Fruit fly (Drosophila melanogaster) whole organism, embryonic: ENCODE results near the gene CG14618.

Experiments used
- CG12659 ChIP-seq: fragments of 200-800 bp; sonication (Bioruptor generic); optimal IDR thresholded peaks from 3 replicates; lab custom pipeline; 2017; ENCODE audit warnings: mild to moderate bottlenecking, missing biosample characterization, missing genetic modification reagents, missing genetic modification characterization
- CG14710 ChIP-seq: fragments of 200-800 bp; sonication (Bioruptor generic); optimal IDR thresholded peaks from 3 replicates; lab custom pipeline; 2019; ENCODE audit warnings: missing biosample characterization, mild to moderate bottlenecking, missing genetic modification characterization, moderate library complexity
- CG14860 ChIP-seq: fragments of 200-800 bp; sonication (Bioruptor generic); IDR thresholded peaks from 3 replicates; pipeline ENCODE4 v1.3.6; 2022; ENCODE audit warnings: missing biosample characterization, missing genetic modification characterization; ENCODE audit not compliant: partially characterized antibody
- CG17802 ChIP-seq: fragments of 200-800 bp; sonication (Bioruptor generic); optimal IDR thresholded peaks from 2 replicates; lab custom pipeline; 2018; ENCODE audit warnings: missing biosample characterization, mild to moderate bottlenecking, missing genetic modification characterization, moderate library complexity
- CG18262 ChIP-seq: fragments of 200-800 bp; optimal IDR thresholded peaks from 3 replicates; lab custom pipeline; 2019; ENCODE audit warnings: missing biosample characterization, mild to moderate bottlenecking, missing genetic modification characterization, moderate library complexity
- CG2116 ChIP-seq: fragments of 200-800 bp; sonication (Bioruptor generic); optimal IDR thresholded peaks from 3 replicates; lab custom pipeline; 2018; ENCODE audit warnings: missing biosample characterization, mild to moderate bottlenecking, missing genetic modification characterization
- CG2129 ChIP-seq: fragments of 200-800 bp; sonication (Bioruptor generic); IDR thresholded peaks from 2 replicates; pipeline ENCODE4 v1.3.6; 2022; ENCODE audit warnings: missing biosample characterization, missing genetic modification characterization; ENCODE audit not compliant: partially characterized antibody
- CG33557 ChIP-seq: fragments of 200-800 bp; sonication (Bioruptor generic); optimal IDR thresholded peaks from 2 replicates; lab custom pipeline; 2019; ENCODE audit warnings: missing biosample characterization, mild to moderate bottlenecking, missing genetic modification characterization, moderate library complexity
- CG3995 ChIP-seq: fragments of 200-800 bp; sonication (Bioruptor generic); optimal IDR thresholded peaks from 3 replicates; lab custom pipeline; 2016; ENCODE audit warnings: missing biosample characterization, missing genetic modification characterization
- CG4617 ChIP-seq: fragments of 200-800 bp; sonication (Bioruptor generic); optimal IDR thresholded peaks from 3 replicates; lab custom pipeline; 2016; ENCODE audit warnings: missing biosample characterization, missing genetic modification characterization, borderline replicate concordance
- CG6791 ChIP-seq: fragments of 200-800 bp; sonication (Bioruptor generic); IDR thresholded peaks from 3 replicates; pipeline ENCODE4 v1.3.6; 2022; ENCODE audit warnings: missing biosample characterization, missing genetic modification characterization; ENCODE audit not compliant: partially characterized antibody
- CG8290 ChIP-seq, 3 experiments: fragments of 200-800 bp; sonication (Bioruptor generic); optimal IDR thresholded peaks; 2 replicates each; lab custom pipeline; 2016 to 2019; ENCODE audit warnings: missing biosample characterization in 3 of 3, missing genetic modification characterization in 3 of 3, mild to moderate bottlenecking in 2 of 3, moderate library complexity in 1 of 3
- CG9609 ChIP-seq: fragments of 200-800 bp; sonication (Bioruptor generic); optimal IDR thresholded peaks from 3 replicates; lab custom pipeline; 2016; ENCODE audit warnings: missing biosample characterization, missing genetic modification characterization
- CG9817 ChIP-seq: fragments of 200-800 bp; sonication (Bioruptor generic); optimal IDR thresholded peaks from 2 replicates; lab custom pipeline; 2018; ENCODE audit warnings: missing biosample characterization, mild to moderate bottlenecking, missing genetic modification characterization, moderate library complexity
- Dp ChIP-seq: fragments of 200-800 bp; sonication (Bioruptor generic); optimal IDR thresholded peaks from 2 replicates; lab custom pipeline; 2018; ENCODE audit warnings: missing biosample characterization, mild to moderate bottlenecking, missing genetic modification characterization, moderate library complexity
- Dref ChIP-seq: fragments of 200-800 bp; sonication (Bioruptor generic); IDR thresholded peaks from 2 replicates; pipeline ENCODE4 v1.3.6; 2022; ENCODE audit warnings: missing biosample characterization, missing genetic modification characterization
- E2f2 ChIP-seq: fragments of 200-800 bp; sonication (Bioruptor generic); IDR thresholded peaks from 2 replicates; pipeline ENCODE4 v1.3.6; 2022; ENCODE audit warnings: missing biosample characterization, missing genetic modification characterization
- Ets97D ChIP-seq: fragments of 200-800 bp; sonication (Bioruptor generic); optimal IDR thresholded peaks from 3 replicates; lab custom pipeline; 2016; ENCODE audit warnings: missing biosample characterization, missing genetic modification characterization
- HLH4C ChIP-seq: fragments of 200-800 bp; sonication (Bioruptor generic); IDR thresholded peaks from 3 replicates; pipeline ENCODE4 v1.3.6; 2022; ENCODE audit warnings: missing biosample characterization, missing genetic modification characterization; ENCODE audit not compliant: partially characterized antibody
- HmgD ChIP-seq: fragments of 200-800 bp; sonication (Bioruptor generic); optimal IDR thresholded peaks from 3 replicates; lab custom pipeline; 2016; ENCODE audit warnings: missing biosample characterization, missing genetic modification characterization
- Lhr ChIP-seq: fragments of 200-800 bp; sonication (Bioruptor generic); optimal IDR thresholded peaks from 3 replicates; lab custom pipeline; 2017; ENCODE audit warnings: mild to moderate bottlenecking, missing biosample characterization, missing genetic modification reagents, missing genetic modification characterization
- NFAT ChIP-seq: fragments of 200-800 bp; sonication (Bioruptor generic); IDR thresholded peaks from 2 replicates; pipeline ENCODE4 v1.3.6; 2022; ENCODE audit warnings: missing biosample characterization, missing genetic modification characterization
- Opbp ChIP-seq: fragments of 200-800 bp; sonication (Bioruptor generic); IDR thresholded peaks from 3 replicates; pipeline ENCODE4 v1.3.6; 2022; ENCODE audit warnings: missing biosample characterization, missing genetic modification characterization; ENCODE audit not compliant: partially characterized antibody
- Sin3A ChIP-seq: fragments of >200 bp; optimal IDR thresholded peaks from 2 replicates; lab custom pipeline; 2018
- bbx ChIP-seq: fragments of 200-800 bp; sonication (Bioruptor generic); IDR thresholded peaks from 2 replicates; pipeline ENCODE4 v1.3.6; 2022; ENCODE audit warnings: missing biosample characterization, missing genetic modification characterization; ENCODE audit not compliant: partially characterized antibody
- bigmax ChIP-seq: fragments of 200-800 bp; sonication (Bioruptor generic); optimal IDR thresholded peaks from 2 replicates; lab custom pipeline; 2018; ENCODE audit warnings: missing biosample characterization, mild to moderate bottlenecking, missing genetic modification characterization
- chn ChIP-seq: fragments of 200-800 bp; sonication (Bioruptor generic); optimal IDR thresholded peaks from 2 replicates; lab custom pipeline; 2016; ENCODE audit warnings: missing biosample characterization, missing genetic modification characterization
- dysf ChIP-seq: fragments of 200-800 bp; sonication (Bioruptor generic); IDR thresholded peaks from 3 replicates; pipeline ENCODE4 v1.3.6; 2022; ENCODE audit warnings: missing biosample characterization, missing genetic modification characterization
- gfzf ChIP-seq: fragments of 200-800 bp; sonication (Bioruptor generic); optimal IDR thresholded peaks from 2 replicates; lab custom pipeline; 2016; ENCODE audit warnings: missing biosample characterization, mild to moderate bottlenecking, missing genetic modification characterization, moderate library complexity
- gro ChIP-seq: fragments of 200-800 bp; sonication (Bioruptor generic); optimal IDR thresholded peaks from 2 replicates; lab custom pipeline; 2016; ENCODE audit warnings: missing biosample characterization, missing genetic modification characterization
- hb ChIP-seq: fragments of 200-800 bp; sonication (Bioruptor generic); IDR thresholded peaks from 3 replicates; pipeline ENCODE4 v1.3.6; 2022; ENCODE audit warnings: missing biosample characterization, missing genetic modification characterization; ENCODE audit not compliant: partially characterized antibody
- inv ChIP-seq: fragments of 200-800 bp; sonication (Bioruptor generic); IDR thresholded peaks from 2 replicates; pipeline ENCODE4 v1.3.6; 2022; ENCODE audit warnings: missing biosample characterization, missing genetic modification characterization; ENCODE audit not compliant: partially characterized antibody
- mam ChIP-seq: fragments of 200-800 bp; sonication (Bioruptor generic); optimal IDR thresholded peaks from 3 replicates; lab custom pipeline; 2016; ENCODE audit warnings: missing biosample characterization, missing genetic modification characterization
- mld ChIP-seq: fragments of 200-800 bp; sonication (Bioruptor generic); IDR thresholded peaks from 3 replicates; pipeline ENCODE4 v1.3.6; 2022; ENCODE audit warnings: missing biosample characterization, missing genetic modification characterization; ENCODE audit not compliant: partially characterized antibody
- nerfin-2 ChIP-seq: fragments of 200-800 bp; sonication (Bioruptor generic); IDR thresholded peaks from 2 replicates; pipeline ENCODE4 v1.3.6; 2022; ENCODE audit warnings: missing biosample characterization, missing genetic modification characterization; ENCODE audit not compliant: partially characterized antibody
- pita ChIP-seq: fragments of 200-800 bp; sonication (Bioruptor generic); optimal IDR thresholded peaks from 2 replicates; lab custom pipeline; 2017; ENCODE audit warnings: missing biosample characterization, mild to moderate bottlenecking, missing genetic modification characterization
- prd ChIP-seq, 3 experiments: fragments of >200 bp in 2 of 3; fragments of 200-800 bp in 1 of 3; sonication (Bioruptor generic) in 1 of 3; optimal IDR thresholded peaks in 2 of 3; IDR thresholded peaks in 1 of 3; 2 replicates in 2 of 3; 3 replicates in 1 of 3; pipeline versions ENCODE4 v1.3.6 to Lab custom; 2017 to 2022; ENCODE audit warnings: missing biosample characterization in 1 of 3, missing genetic modification characterization in 1 of 3
- row ChIP-seq: fragments of 200-800 bp; sonication (Bioruptor generic); IDR thresholded peaks from 3 replicates; pipeline ENCODE4 v1.3.6; 2022; ENCODE audit warnings: missing biosample characterization, missing genetic modification characterization
- sisA ChIP-seq: fragments of 200-800 bp; sonication (Bioruptor generic); IDR thresholded peaks from 2 replicates; pipeline ENCODE4 v1.3.6; 2022; ENCODE audit warnings: missing biosample characterization, missing genetic modification characterization
- sqz ChIP-seq: fragments of 200-800 bp; sonication (Bioruptor generic); optimal IDR thresholded peaks from 3 replicates; lab custom pipeline; 2018; ENCODE audit warnings: missing biosample characterization, mild to moderate bottlenecking, missing genetic modification characterization
- stwl ChIP-seq: fragments of 200-800 bp; sonication (Bioruptor generic); optimal IDR thresholded peaks from 3 replicates; lab custom pipeline; 2018; ENCODE audit warnings: missing biosample characterization, mild to moderate bottlenecking, missing genetic modification characterization, moderate library complexity
- sug ChIP-seq: fragments of 200-800 bp; optimal IDR thresholded peaks from 2 replicates; lab custom pipeline; 2019; ENCODE audit warnings: missing biosample characterization, mild to moderate bottlenecking, missing genetic modification characterization, moderate library complexity
- unc-4 ChIP-seq: fragments of 200-800 bp; sonication (Bioruptor generic); IDR thresholded peaks from 2 replicates; pipeline ENCODE4 v1.3.6; 2022; ENCODE audit warnings: missing biosample characterization, missing genetic modification characterization; ENCODE audit not compliant: partially characterized antibody
- unpg ChIP-seq: fragments of 200-800 bp; sonication (Bioruptor generic); optimal IDR thresholded peaks from 3 replicates; lab custom pipeline; 2018; ENCODE audit warnings: missing biosample characterization, mild to moderate bottlenecking, missing genetic modification characterization, moderate library complexity
- zen ChIP-seq: fragments of 200-800 bp; sonication (Bioruptor generic); optimal IDR thresholded peaks from 3 replicates; lab custom pipeline; 2018; ENCODE audit warnings: missing biosample characterization, mild to moderate bottlenecking, missing genetic modification characterization, moderate library complexity
- zen2 ChIP-seq: fragments of 200-800 bp; sonication (Bioruptor generic); IDR thresholded peaks from 3 replicates; pipeline ENCODE4 v1.3.6; 2022; ENCODE audit warnings: missing biosample characterization, missing genetic modification characterization; ENCODE audit not compliant: partially characterized antibody

The CG14618 gene

dm6 chrX:22455509-22456179, 17.9 kb upstream of the CG14618 start, which contains the start of gene Usp2 (continued):
- peak; percentile 7 for TF ChIP-seq CG9817 (tag; lab: Kevin White, UChicago)
- peak; percentile 25 for TF ChIP-seq sqz (GFP tag; lab: Kevin White, UChicago)
- TF ChIP-seq CG2129 (GFP tag; lab: Robert Waterston, UW), result peak; percentile 27; the same call in 1 of the 2 replicates
- TF ChIP-seq CG9609 (GFP tag; lab: Kevin White, UChicago), result no peak
- peak; percentile 36 for TF ChIP-seq unc-4 (GFP tag; lab: Robert Waterston, UW)
- TF ChIP-seq HmgD (GFP tag; lab: Kevin White, UChicago), result peak; percentile 64
- TF ChIP-seq NFAT (GFP tag; lab: Robert Waterston, UW), result peak; percentile 62; the same call in 1 of the 2 replicates
- TF ChIP-seq Lhr (GFP tag; lab: Kevin White, UChicago), result peak; percentile 46
- peak; percentile 27 for TF ChIP-seq mam
- peak; percentile 71 for TF ChIP-seq CG17802 (tag; lab: Kevin White, UChicago)
- peak; percentile 96 for TF ChIP-seq CG3995
- TF ChIP-seq stwl (tag; lab: Kevin White, UChicago), result peak; percentile 39
- peak; percentile 84 for TF ChIP-seq bigmax (GFP tag; lab: Kevin White, UChicago)
- peak; percentile 53 for TF ChIP-seq Ets97D (GFP tag; lab: Kevin White, UChicago)
- TF ChIP-seq pita (GFP tag; lab: Kevin White, UChicago), result peak; percentile 55
- TF ChIP-seq inv (GFP tag; lab: Robert Waterston, UW), result peak; percentile 66; the same call in 1 of the 2 replicates
- no peak for TF ChIP-seq CG33557 (GFP tag; lab: Kevin White, UChicago)
- no peak for TF ChIP-seq sug (tag; lab: Kevin White, UChicago)
- TF ChIP-seq CG12659 (GFP tag; lab: Kevin White, UChicago), result peak; percentile 23
- peak; percentile 56 for TF ChIP-seq HLH4C (GFP tag; lab: Robert Waterston, UW)
- TF ChIP-seq gfzf (GFP tag; lab: Kevin White, UChicago), result peak; percentile 88
- no peak for TF ChIP-seq chn (GFP tag; lab: Kevin White, UChicago)
- peak; percentile 48 for TF ChIP-seq Sin3A
- TF ChIP-seq gro (GFP tag; lab: Kevin White, UChicago), result peak; percentile 11
- peak; percentile 13; the same call in 1 of the 2 replicates for TF ChIP-seq sisA (GFP tag; lab: Robert Waterston, UW)
- TF ChIP-seq dysf (GFP tag; lab: Robert Waterston, UW), result no peak; the same call in 2 of the 3 replicates
- no peak for TF ChIP-seq prd (optimal IDR thresholded peaks at IDR 0.05; lab: Kevin White, UChicago)
- TF ChIP-seq prd (GFP tag; IDR thresholded peaks at IDR 0.05; lab: Robert Waterston, UW), result peak; percentile 36; the same call in 2 of the 3 replicates
- TF ChIP-seq CG14860 (GFP tag; lab: Robert Waterston, UW), result peak; percentile 38; the same call in 1 of the 3 replicates
- peak; percentile 63 for TF ChIP-seq CG14710 (tag; lab: Kevin White, UChicago)
- TF ChIP-seq CG6791 (GFP tag; lab: Robert Waterston, UW), result peak; percentile 79
- no peak for TF ChIP-seq CG18262
- TF ChIP-seq mld (GFP tag; lab: Robert Waterston, UW), result peak; percentile 37; the same call in 1 of the 3 replicates
- no peak for TF ChIP-seq unpg (GFP tag; lab: Kevin White, UChicago)
- TF ChIP-seq Opbp (GFP tag; lab: Robert Waterston, UW), result peak; percentile 72
- TF ChIP-seq Dp (GFP tag; lab: Kevin White, UChicago), result peak; percentile 16
- peak; percentile 17 for TF ChIP-seq zen (tag; lab: Kevin White, UChicago)
- TF ChIP-seq CG2116 (GFP tag; lab: Kevin White, UChicago), result peak; percentile 89
- peak; percentile 27; the same call in 1 of the 2 replicates for TF ChIP-seq E2f2 (GFP tag; lab: Robert Waterston, UW)
- peak; percentile 63 for TF ChIP-seq hb (GFP tag; lab: Robert Waterston, UW)
- peak; percentile 74 for TF ChIP-seq bbx (GFP tag; lab: Robert Waterston, UW)
- peak; percentile 72 for TF ChIP-seq Dref
- 0 out of 2 replicates have a peak, but pooled peaks have one; percentile 30 for TF ChIP-seq nerfin-2
- TF ChIP-seq row (GFP tag; lab: Robert Waterston, UW), result peak; percentile 71
- TF ChIP-seq zen2, result peak; percentile 43; the same call in 1 of the 3 replicates
- TF ChIP-seq CG4617 (GFP tag; lab: Kevin White, UChicago), result peak; percentile 69
- peak; percentile 8 for TF ChIP-seq CG8290 (GFP tag; optimal IDR thresholded peaks at IDR 0.05; lab: Kevin White, UChicago)
- TF ChIP-seq CG8290 (tag; optimal IDR thresholded peaks at IDR 0.05; lab: Kevin White, UChicago), result peak in 1 of 2 experiments; percentile 34
